Worm (Caenorhabditis elegans): ENCODE measurements around the gene ace-1.

ace-1 gene

ce11 chrX:16403424-16403823 lies 36.3 kb downstream of the ace-1 start:
- TF ChIP-seq set-16 (GFP tag; IDR thresholded peaks at IDR 0.05) (peak; percentile 97), nhr-41 (GFP tag; IDR thresholded peaks at IDR 0.05) (no peak), nhr-76 (tag; optimal IDR thresholded peaks at IDR 0.05) (no peak), unc-130 (GFP tag; optimal IDR thresholded peaks at IDR 0.05) (no peak), F10B5.3 (tag; optimal IDR thresholded peaks at IDR 0.05) (no peak), zag-1 (tag; optimal IDR thresholded peaks at IDR 0.05) (no peak), cey-2 (tag; optimal IDR thresholded peaks at IDR 0.05; ENCODE audit: borderline replicate concordance, insufficient read depth) (no peak), nhr-42 (GFP tag; IDR thresholded peaks at IDR 0.05) (no peak), nhr-48 (tag; optimal IDR thresholded peaks at IDR 0.05) (no peak), ctbp-1 (GFP tag; IDR thresholded peaks at IDR 0.05) (no peak), zip-11 (GFP tag; IDR thresholded peaks at IDR 0.05) (no peak), sdz-12 (GFP tag; optimal IDR thresholded peaks at IDR 0.05) (no peak), daf-12 (tag; optimal IDR thresholded peaks at IDR 0.05) (no peak), egl-43 (GFP tag; IDR thresholded peaks at IDR 0.05) (0 out of 2 replicates have a peak, but pooled peaks have one; percentile 48), unc-39 (tag; optimal IDR thresholded peaks at IDR 0.05) (no peak), dve-1 (tag; optimal IDR thresholded peaks at IDR 0.05; ENCODE audit: insufficient read depth) (no peak), Y105C5A.15 (GFP tag; IDR thresholded peaks at IDR 0.05) (no peak), arid-1 (GFP tag; conservative IDR thresholded peaks at IDR 0.05) (no peak), lin-1 (GFP tag; IDR thresholded peaks at IDR 0.05) (no peak), Y48G9A.11 (GFP tag; IDR thresholded peaks at IDR 0.05) (0 out of 2 replicates have a peak, but pooled peaks have one; percentile 35), madf-5 (GFP tag; IDR thresholded peaks at IDR 0.05) (no peak), vab-7 (GFP tag; IDR thresholded peaks at IDR 0.05) (no peak), nhr-25 (tag; optimal IDR thresholded peaks at IDR 0.05; ENCODE audit: borderline replicate concordance, insufficient read depth) (no peak), lin-39 (tag; optimal IDR thresholded peaks at IDR 0.05) (no peak), dmd-8 (GFP tag; IDR thresholded peaks at IDR 0.05) (no peak), tra-1 (GFP tag; IDR thresholded peaks at IDR 0.05) (0 out of 2 replicates have a peak, but pooled peaks have one; percentile 43), daf-19 (GFP tag; conservative IDR thresholded peaks at IDR 0.05) (no peak), pqm-1 (tag; optimal IDR thresholded peaks at IDR 0.05) (no peak), T20F7.1 (GFP tag; optimal IDR thresholded peaks at IDR 0.05) (no peak), aly-2 (tag; optimal IDR thresholded peaks at IDR 0.05) (no peak), ceh-44 (GFP tag; IDR thresholded peaks at IDR 0.05) (no peak), hlh-11 (tag; optimal IDR thresholded peaks at IDR 0.05) (peak; percentile 34), dmd-9 (GFP tag; IDR thresholded peaks at IDR 0.05) (no peak), mxl-2 (GFP tag; conservative IDR thresholded peaks at IDR 0.05) (no peak), ces-1 (GFP tag; optimal IDR thresholded peaks at IDR 0.05) (no peak), lsy-2 (tag; optimal IDR thresholded peaks at IDR 0.05) (no peak), mxl-3 (GFP tag; optimal IDR thresholded peaks at IDR 0.05) (peak; percentile 34), duxl-1 (tag; optimal IDR thresholded peaks at IDR 0.05; ENCODE audit: poor library complexity) (no peak)

DNA sequence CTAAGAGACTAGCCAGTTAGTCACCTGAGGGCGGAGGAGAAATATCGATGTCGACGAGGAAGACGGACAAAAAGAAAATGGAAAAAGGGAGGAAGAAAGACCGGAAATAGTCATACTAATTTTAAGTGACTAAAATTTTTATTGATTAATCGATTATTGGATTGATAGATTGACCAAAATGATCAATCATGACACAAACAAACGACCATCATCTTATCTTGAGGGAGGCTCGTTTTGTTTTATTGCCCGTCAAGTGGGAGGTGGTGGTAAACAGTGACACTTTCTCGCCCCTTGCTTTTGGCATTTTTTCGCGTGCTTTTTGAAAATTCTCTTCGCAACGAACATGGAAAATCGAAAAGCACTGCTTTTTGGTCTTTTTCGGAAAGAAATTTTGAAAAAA lies 37.7 kb downstream of the ace-1 start:
- TF ChIP-seq ceh-28 (tag; optimal IDR thresholded peaks at IDR 0.05) (peak; percentile 59), ces-1 (GFP tag; optimal IDR thresholded peaks at IDR 0.05) (no peak), T20F7.1 (GFP tag; optimal IDR thresholded peaks at IDR 0.05) (no peak), F37D6.2 (tag; optimal IDR thresholded peaks at IDR 0.05) (no peak), mdl-1 (tag; optimal IDR thresholded peaks at IDR 0.05) (peak in 1 of 2 experiments; percentile 57), hlh-30 (tag; optimal IDR thresholded peaks at IDR 0.05; ENCODE audit: insufficient read depth) (peak; percentile 71), daf-16 (GFP tag; optimal IDR thresholded peaks at IDR 0.05) (no peak), daf-16 (tag; optimal IDR thresholded peaks at IDR 0.05) (peak; percentile 93), php-3 (GFP tag; IDR thresholded peaks at IDR 0.05) (peak; percentile 92), daf-19 (GFP tag; conservative IDR thresholded peaks at IDR 0.05) (no peak), arid-1 (GFP tag; conservative IDR thresholded peaks at IDR 0.05) (no peak), mxl-2 (GFP tag; conservative IDR thresholded peaks at IDR 0.05) (no peak), ceh-20 (GFP tag; IDR thresholded peaks at IDR 0.05) (peak; percentile 17; the same call in 1 of the 2 replicates), dve-1 (tag; optimal IDR thresholded peaks at IDR 0.05; ENCODE audit: insufficient read depth) (peak; percentile 78), nhr-10 (tag; optimal IDR thresholded peaks at IDR 0.05) (no peak), nhr-76 (tag; optimal IDR thresholded peaks at IDR 0.05) (no peak), pha-4 (GFP tag; IDR thresholded peaks at IDR 0.05) (no peak), pha-4 (tag; optimal IDR thresholded peaks at IDR 0.05) (peak; percentile 4), saeg-2 (GFP tag; IDR thresholded peaks at IDR 0.05) (no peak), dmd-6 (GFP tag; IDR thresholded peaks at IDR 0.05) (peak; percentile 69)

Data from whole organism, L4 larva.